Fruit fly (Drosophila melanogaster): ENCODE measurements around the gene CG14074.

The CG14074 gene

DNA sequence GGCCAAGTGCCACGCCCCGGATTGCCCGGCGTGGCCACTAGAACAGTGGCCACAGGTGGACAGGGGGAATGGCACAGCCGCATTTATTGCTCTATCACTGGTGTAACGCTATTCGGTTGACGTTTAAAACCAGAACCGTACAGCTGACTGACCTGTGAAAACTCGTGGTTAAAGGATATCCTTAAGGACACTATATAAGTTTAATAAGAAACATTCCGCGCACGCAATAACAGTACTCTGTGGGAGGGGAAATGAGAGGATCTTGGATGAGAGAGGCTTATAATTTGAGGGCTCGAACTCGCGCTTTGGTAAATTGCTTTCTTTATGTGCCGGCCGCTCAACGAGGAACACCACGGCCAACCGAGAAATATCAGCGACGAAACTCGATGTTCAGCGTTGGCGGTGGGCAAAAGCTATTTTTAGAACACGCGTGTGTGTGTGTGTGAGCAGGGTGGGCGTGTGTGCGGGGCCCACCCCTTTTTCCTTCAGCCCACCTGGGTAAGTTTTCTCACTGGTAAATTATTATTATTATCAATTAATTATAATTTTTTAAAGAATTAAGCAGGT, 30.4 kb downstream of the CG14074 start (continued):
- TF ChIP-seq Fer1 (GFP tag; optimal IDR thresholded peaks at IDR 0.05) (no peak), CG11247 (GFP tag; IDR thresholded peaks at IDR 0.05) (no peak), Sin3A (optimal IDR thresholded peaks at IDR 0.05) (no peak), Ptx1 (GFP tag; IDR thresholded peaks at IDR 0.05) (no peak), lola (GFP tag; optimal IDR thresholded peaks at IDR 0.05) (no peak), CG3726 (GFP tag; IDR thresholded peaks at IDR 0.05) (no peak), lbe (GFP tag; optimal IDR thresholded peaks at IDR 0.05) (no peak), cg (GFP tag; optimal IDR thresholded peaks at IDR 0.05) (peak; percentile 34), Aef1 (GFP tag; IDR thresholded peaks at IDR 0.05) (no peak), aop (GFP tag; IDR thresholded peaks at IDR 0.05) (no peak), CG15479 (GFP tag; optimal IDR thresholded peaks at IDR 0.05) (no peak), CG11085 (GFP tag; IDR thresholded peaks at IDR 0.05) (0 out of 2 replicates have a peak, but pooled peaks have one; percentile 7), gro (GFP tag; optimal IDR thresholded peaks at IDR 0.05) (no peak), dati (GFP tag; IDR thresholded peaks at IDR 0.05) (no peak), CG7556 (GFP tag; optimal IDR thresholded peaks at IDR 0.05) (no peak), ap (GFP tag; IDR thresholded peaks at IDR 0.05) (no peak), z (GFP tag; IDR thresholded peaks at IDR 0.05) (no peak), CG1832 (GFP tag; optimal IDR thresholded peaks at IDR 0.05) (no peak), Stat92E (GFP tag; optimal IDR thresholded peaks at IDR 0.05) (no peak), en (GFP tag; optimal IDR thresholded peaks at IDR 0.05) (no peak), MTF-1 (GFP tag; optimal IDR thresholded peaks at IDR 0.05; ENCODE audit: borderline replicate concordance) (no peak), CG8089 (GFP tag; optimal IDR thresholded peaks at IDR 0.05) (no peak), PHDP (tag; optimal IDR thresholded peaks at IDR 0.05) (no peak), jumu (GFP tag; optimal IDR thresholded peaks at IDR 0.05) (no peak), Bdp1 (GFP tag; optimal IDR thresholded peaks at IDR 0.05) (peak; percentile 81), CG6765 (GFP tag; optimal IDR thresholded peaks at IDR 0.05) (no peak), CG4617 (GFP tag; optimal IDR thresholded peaks at IDR 0.05; ENCODE audit: borderline replicate concordance) (no peak), stc (GFP tag; IDR thresholded peaks at IDR 0.05) (no peak), Trl (optimal IDR thresholded peaks at IDR 0.05) (peak in 1 of 2 experiments; percentile 6), Trl (GFP tag; optimal IDR thresholded peaks at IDR 0.05) (no peak), Gug (GFP tag; IDR thresholded peaks at IDR 0.05) (no peak), CG14014 (GFP tag; IDR thresholded peaks at IDR 0.05) (no peak), sim (GFP tag; IDR thresholded peaks at IDR 0.05) (no peak), Meics (GFP tag; optimal IDR thresholded peaks at IDR 0.05) (no peak), rib (GFP tag; IDR thresholded peaks at IDR 0.05) (no peak), zf30C (GFP tag; optimal IDR thresholded peaks at IDR 0.05) (no peak), CG2120 (GFP tag; optimal IDR thresholded peaks at IDR 0.05) (no peak), gfzf (GFP tag; optimal IDR thresholded peaks at IDR 0.05) (no peak), D (optimal IDR thresholded peaks at IDR 0.05) (no peak), D (GFP tag; optimal IDR thresholded peaks at IDR 0.05) (no peak), Doc2 (GFP tag; IDR thresholded peaks at IDR 0.05) (no peak), CG15696 (tag; optimal IDR thresholded peaks at IDR 0.05) (no peak), chif (GFP tag; optimal IDR thresholded peaks at IDR 0.05) (no peak), kni (GFP tag; optimal IDR thresholded peaks at IDR 0.05) (peak; percentile 40), Bgb (GFP tag; IDR thresholded peaks at IDR 0.05; ENCODE audit: partially characterized antibody) (peak; percentile 47; the same call in 1 of the 2 replicates), CG14860 (GFP tag; IDR thresholded peaks at IDR 0.05; ENCODE audit: partially characterized antibody) (no peak), CG34224 (GFP tag; IDR thresholded peaks at IDR 0.05; ENCODE audit: partially characterized antibody) (0 out of 3 replicates have a peak, but pooled peaks have one; percentile 16), sens-2 (GFP tag; IDR thresholded peaks at IDR 0.05) (no peak), nau (GFP tag; optimal IDR thresholded peaks at IDR 0.05) (no peak), twi (tag; optimal IDR thresholded peaks at IDR 0.05) (no peak), Opbp (GFP tag; IDR thresholded peaks at IDR 0.05; ENCODE audit: partially characterized antibody) (no peak)
